Worm (Caenorhabditis elegans) whole organism, midembryonic: ENCODE measurements around the gene btb-16.

Experiments
- T22C8.4 ChIP-seq: fragments of 200-800 bp; sonication (Bioruptor generic); IDR thresholded peaks from 2 replicates; pipeline ENCODE4 v1.3.6; 2022; ENCODE audit warnings: missing genetic modification characterization, missing compliant biosample characterization
- cog-1 ChIP-seq: sonication (generic microtip); optimal IDR thresholded peaks from 2 replicates; lab custom pipeline; 2016; ENCODE audit warnings: missing genetic modification characterization, missing compliant biosample characterization
- flt-1 ChIP-seq: fragments of 200-800 bp; sonication (Bioruptor generic); IDR thresholded peaks from 2 replicates; pipeline ENCODE4 v1.3.6; 2022; ENCODE audit warnings: missing genetic modification characterization, missing compliant biosample characterization
- klf-2 ChIP-seq: fragments of 200-800 bp; sonication (Bioruptor generic); conservative IDR thresholded peaks from 2 replicates; pipeline ENCODE4 v1.3.6; 2022; ENCODE audit warnings: missing genetic modification reagents, missing genetic modification characterization, missing compliant biosample characterization
- ref-1 ChIP-seq: fragments of 200-800 bp; sonication (Bioruptor generic); conservative IDR thresholded peaks from 2 replicates; pipeline ENCODE4 v1.3.6; 2022; ENCODE audit warnings: missing genetic modification reagents, missing genetic modification characterization, missing compliant biosample characterization
- tab-1 ChIP-seq: fragments of 200-800 bp; sonication (Bioruptor generic); IDR thresholded peaks from 2 replicates; pipeline ENCODE4 v1.3.6; 2022; ENCODE audit warnings: missing genetic modification characterization, missing compliant biosample characterization
- ztf-23 ChIP-seq: fragments of 200-800 bp; sonication (Bioruptor generic); IDR thresholded peaks from 2 replicates; pipeline ENCODE4 v1.3.6; 2022; ENCODE audit warnings: missing genetic modification reagents, missing genetic modification characterization, missing compliant biosample characterization
- ztf-29 ChIP-seq: fragments of 200-800 bp; sonication (Bioruptor generic); IDR thresholded peaks from 2 replicates; pipeline ENCODE4 v1.3.6; 2022; ENCODE audit warnings: missing genetic modification reagents, missing genetic modification characterization, missing compliant biosample characterization

ce11 chrII:3249406-3249805 is 47.3 kb upstream of the btb-16 start, which contains the start of gene clec-124:
- TF ChIP-seq ref-1 (no peak), T22C8.4 (GFP tag; lab: Robert Waterston, UW) (no peak), tab-1 (GFP tag; lab: Robert Waterston, UW) (no peak), klf-2 (GFP tag; lab: Robert Waterston, UW) (no peak), ztf-23 (no peak), flt-1 (no peak), cog-1 (tag; lab: Kevin White, UChicago) (no peak), ztf-29 (GFP tag; lab: Robert Waterston, UW) (no peak)
